Worm (Caenorhabditis elegans): ENCODE results near the gene C18D11.9.

DNA sequence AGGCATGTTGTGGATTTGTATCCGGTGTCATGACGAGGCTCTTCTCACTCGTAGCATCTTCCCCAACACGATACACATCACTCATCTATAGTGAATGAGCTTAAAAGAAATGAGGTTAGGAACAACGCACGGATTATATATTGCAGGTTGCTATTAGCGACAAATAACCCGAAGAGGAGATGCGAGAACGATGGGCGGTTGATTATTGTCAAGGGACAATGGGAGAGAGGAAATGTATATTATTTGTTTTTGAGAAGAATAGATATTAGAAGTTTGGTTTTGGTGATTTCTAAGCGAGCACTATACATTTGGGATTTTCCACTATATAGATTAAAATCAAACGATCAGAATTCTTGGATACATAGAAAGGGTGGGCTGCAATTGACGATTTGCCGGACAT is 2.2 kb upstream of the C18D11.9 start, which contains the start of gene C18D11.7:
- no peak for TF ChIP-seq Y5F2A.4 (GFP tag; optimal IDR thresholded peaks at IDR 0.05)
- TF ChIP-seq zip-2 (tag; optimal IDR thresholded peaks at IDR 0.05) = no peak

All from whole organism, L4 larva.